Worm (Caenorhabditis elegans) whole organism, late embryonic: ENCODE measurements around the gene C54F6.12.

Experiments
- ahr-1 ChIP-seq: sonication (generic microtip); optimal IDR thresholded peaks from 2 replicates; lab custom pipeline; 2016; ENCODE audit warnings: missing genetic modification characterization, missing compliant biosample characterization
- ama-1 ChIP-seq: fragments of 150-350 bp; optimal IDR thresholded peaks from 2 replicates; lab custom pipeline; 2014
- ceh-14 ChIP-seq: sonication (generic microtip); optimal IDR thresholded peaks from 2 replicates; lab custom pipeline; 2016; ENCODE audit warnings: missing genotype, missing genetic modification characterization, missing compliant biosample characterization
- dve-1 ChIP-seq: sonication (generic microtip); optimal IDR thresholded peaks from 2 replicates; lab custom pipeline; 2017; ENCODE audit warnings: antibody characterized with exemption, mild to moderate bottlenecking, missing genetic modification characterization, missing compliant biosample characterization
- ets-4 ChIP-seq: sonication (generic microtip); optimal IDR thresholded peaks from 2 replicates; lab custom pipeline; 2016; ENCODE audit warnings: missing genetic modification characterization, missing compliant biosample characterization
- pha-4 ChIP-seq: fragments of 150-350 bp; optimal IDR thresholded peaks from 2 replicates; lab custom pipeline; 2018; ENCODE audit warnings: missing biosample characterization, missing genetic modification reagents, missing genetic modification characterization
- rnt-1 ChIP-seq: sonication (generic microtip); optimal IDR thresholded peaks from 2 replicates; lab custom pipeline; 2016; ENCODE audit warnings: missing genetic modification characterization, missing compliant biosample characterization
- sox-2 ChIP-seq: fragments of 200-800 bp; sonication (Bioruptor generic); IDR thresholded peaks from 2 replicates; pipeline ENCODE4 v1.3.6; 2022; ENCODE audit warnings: missing genetic modification reagents, missing genetic modification characterization, missing compliant biosample characterization
- unc-55 ChIP-seq: sonication (generic microtip); optimal IDR thresholded peaks from 2 replicates; lab custom pipeline; 2017; ENCODE audit warnings: missing biosample characterization, missing genetic modification reagents, missing genetic modification characterization

- TF ChIP-seq ceh-14 (no peak), ama-1 (no peak), ets-4 (tag; lab: Kevin White, UChicago) (no peak), rnt-1 (tag; lab: Kevin White, UChicago) (no peak), sox-2 (no peak), pha-4 (tag; lab: Kevin White, UChicago) (no peak), dve-1 (tag; lab: Kevin White, UChicago) (no peak), ahr-1 (tag; lab: Kevin White, UChicago) (no peak), unc-55 (GFP tag; lab: Kevin White, UChicago) (no peak)
These were observed 17.8 kb downstream of the C54F6.12 start, which contains the start of gene srb-19 for ce11 chrV:7520077-7520476.
